Worm (Caenorhabditis elegans) whole organism, L4 larva: ENCODE results near the gene R04A9.1.
A peak's percentile ranks its signal among the peaks of the same experiment; 100 is the strongest.

ENCODE experiments used
- F10B5.3 ChIP-seq: sonication (generic microtip); optimal IDR thresholded peaks from 2 replicates; lab custom pipeline; 2016; ENCODE audit warnings: mild to moderate bottlenecking, missing genetic modification characterization, missing compliant biosample characterization
- F26F4.8 ChIP-seq: fragments of 200-800 bp; sonication (Bioruptor generic); conservative IDR thresholded peaks from 2 replicates; pipeline ENCODE4 v1.3.6; 2022; ENCODE audit warnings: missing genetic modification characterization, missing compliant biosample characterization
- F37D6.2 ChIP-seq: sonication (generic microtip); optimal IDR thresholded peaks from 2 replicates; lab custom pipeline; 2016; ENCODE audit warnings: mild to moderate bottlenecking, missing genetic modification characterization, missing compliant biosample characterization
- R02D3.7 ChIP-seq: fragments of 150-350 bp; sonication (generic microtip); optimal IDR thresholded peaks from 3 replicates; lab custom pipeline; 2014; ENCODE audit warnings: missing biosample characterization, missing genetic modification characterization
- Y105C5A.15 ChIP-seq: fragments of 200-800 bp; sonication (Bioruptor generic); IDR thresholded peaks from 2 replicates; pipeline ENCODE4 v1.3.6; 2022; ENCODE audit warnings: missing genetic modification characterization, missing compliant biosample characterization
- Y5F2A.4 ChIP-seq: fragments of 200-800 bp; sonication (Bioruptor generic); optimal IDR thresholded peaks from 2 replicates; lab custom pipeline; 2018; ENCODE audit warnings: mild to moderate bottlenecking, missing genetic modification characterization, missing compliant biosample characterization
- Y75B8A.6 ChIP-seq: fragments of 200-800 bp; sonication (Bioruptor generic); IDR thresholded peaks from 2 replicates; pipeline ENCODE4 v1.3.6; 2022; ENCODE audit warnings: missing genetic modification reagents, missing genetic modification characterization, missing compliant biosample characterization
- arid-1 ChIP-seq: fragments of 200-800 bp; sonication (Bioruptor generic); conservative IDR thresholded peaks from 2 replicates; pipeline ENCODE4 v1.3.6; 2022; ENCODE audit warnings: missing genetic modification reagents, missing genetic modification characterization, missing compliant biosample characterization
- ceh-28 ChIP-seq: fragments of 150-350 bp; optimal IDR thresholded peaks from 2 replicates; lab custom pipeline; 2014; ENCODE audit warnings: missing biosample characterization, missing genetic modification reagents, missing genetic modification characterization
- ceh-44 ChIP-seq: fragments of 200-800 bp; sonication (Bioruptor generic); IDR thresholded peaks from 2 replicates; pipeline ENCODE4 v1.3.6; 2022; ENCODE audit warnings: missing genetic modification reagents, missing genetic modification characterization, missing compliant biosample characterization
- ceh-62 ChIP-seq: sonication (generic microtip); optimal IDR thresholded peaks from 2 replicates; lab custom pipeline; 2017; ENCODE audit warnings: missing biosample characterization, missing genetic modification characterization
- ceh-82 ChIP-seq: sonication (generic microtip); optimal IDR thresholded peaks from 2 replicates; lab custom pipeline; 2017; ENCODE audit warnings: missing biosample characterization, missing genetic modification characterization
- ces-1 ChIP-seq: fragments of 150-350 bp; sonication (generic microtip); optimal IDR thresholded peaks from 4 replicates; lab custom pipeline; 2014; ENCODE audit warnings: missing biosample characterization, missing genetic modification reagents, missing genetic modification characterization
- daf-16 ChIP-seq, 3 experiments: sonication (generic microtip); optimal IDR thresholded peaks; 2 replicates each; lab custom pipeline; 2016 to 2017; ENCODE audit warnings: missing genetic modification characterization in 3 of 3, missing genetic modification reagents in 3 of 3, mild to moderate bottlenecking in 2 of 3, missing compliant biosample characterization in 2 of 3, missing biosample characterization in 1 of 3, moderate library complexity in 1 of 3
- dmd-8 ChIP-seq: fragments of 200-800 bp; sonication (Bioruptor generic); IDR thresholded peaks from 2 replicates; pipeline ENCODE4 v1.3.6; 2022; ENCODE audit warnings: missing genetic modification characterization, missing compliant biosample characterization
- dmd-9 ChIP-seq: fragments of 200-800 bp; sonication (Bioruptor generic); IDR thresholded peaks from 2 replicates; pipeline ENCODE4 v1.3.6; 2022; ENCODE audit warnings: missing genetic modification reagents, missing genetic modification characterization, missing compliant biosample characterization
- dpl-1 ChIP-seq: fragments of 150-350 bp; optimal IDR thresholded peaks from 2 replicates; lab custom pipeline; 2014; ENCODE audit warnings: missing biosample characterization, missing genetic modification reagents, missing genetic modification characterization
- dve-1 ChIP-seq: sonication (generic microtip); optimal IDR thresholded peaks from 2 replicates; lab custom pipeline; 2017; ENCODE audit warnings: antibody characterized with exemption, mild to moderate bottlenecking, missing genetic modification characterization, missing compliant biosample characterization; ENCODE audit not compliant: insufficient read depth
- egl-27 ChIP-seq: sonication (generic microtip); optimal IDR thresholded peaks from 3 replicates; lab custom pipeline; 2017; ENCODE audit warnings: missing biosample characterization, missing genetic modification reagents, missing genetic modification characterization
- gei-8 ChIP-seq: fragments of 200-800 bp; sonication (Bioruptor generic); optimal IDR thresholded peaks from 2 replicates; lab custom pipeline; 2018; ENCODE audit warnings: mild to moderate bottlenecking, missing genetic modification characterization, missing compliant biosample characterization
- jun-1 ChIP-seq: fragments of 150-350 bp; optimal IDR thresholded peaks from 2 replicates; lab custom pipeline; 2014; ENCODE audit warnings: missing biosample characterization, missing genetic modification reagents, missing genetic modification characterization
- lim-7 ChIP-seq: fragments of 200-800 bp; sonication (Bioruptor generic); IDR thresholded peaks from 2 replicates; pipeline ENCODE4 v1.3.6; 2022; ENCODE audit warnings: missing genetic modification characterization, missing compliant biosample characterization
- lin-13 ChIP-seq: fragments of 150-350 bp; optimal IDR thresholded peaks from 2 replicates; lab custom pipeline; 2014; ENCODE audit warnings: missing biosample characterization, missing genetic modification reagents, missing genetic modification characterization
- lin-15B ChIP-seq: fragments of 150-350 bp; sonication (generic microtip); optimal IDR thresholded peaks from 3 replicates; lab custom pipeline; 2014; ENCODE audit warnings: missing biosample characterization, missing genetic modification characterization
- lin-29 ChIP-seq: fragments of 200-800 bp; sonication (Bioruptor generic); IDR thresholded peaks from 2 replicates; pipeline ENCODE4 v1.3.6; 2022; ENCODE audit warnings: missing genetic modification reagents, missing genetic modification characterization, missing compliant biosample characterization
- lin-38 ChIP-seq: fragments of 200-800 bp; sonication (Bioruptor generic); IDR thresholded peaks from 2 replicates; pipeline ENCODE4 v1.3.6; 2022; ENCODE audit warnings: missing genetic modification reagents, missing genetic modification characterization, missing compliant biosample characterization
- madf-5 ChIP-seq, 2 experiments: fragments of 200-800 bp; sonication (Bioruptor generic); IDR thresholded peaks; 2 replicates each; pipeline ENCODE4 v1.3.6; 2022; ENCODE audit warnings: missing compliant biosample characterization in 2 of 2, missing genetic modification characterization in 2 of 2
- madf-9 ChIP-seq: fragments of 200-800 bp; sonication (Bioruptor generic); conservative IDR thresholded peaks from 2 replicates; pipeline ENCODE4 v1.3.6; 2022; ENCODE audit warnings: missing genetic modification reagents, missing genetic modification characterization, missing compliant biosample characterization
- mdl-1 ChIP-seq, 2 experiments: fragments of 150-350 bp in 1 of 2; sonication (generic microtip) in 1 of 2; optimal IDR thresholded peaks; 2 replicates each; lab custom pipeline; 2014 to 2017; ENCODE audit warnings: missing biosample characterization in 2 of 2, missing genetic modification characterization in 2 of 2
- mep-1 ChIP-seq: fragments of 150-350 bp; sonication (generic microtip); optimal IDR thresholded peaks from 3 replicates; lab custom pipeline; 2014; ENCODE audit warnings: missing biosample characterization, missing genetic modification characterization
- mes-2 ChIP-seq: sonication (generic microtip); optimal IDR thresholded peaks from 2 replicates; lab custom pipeline; 2016; ENCODE audit warnings: missing genotype, mild to moderate bottlenecking, missing genetic modification characterization, missing compliant biosample characterization; ENCODE audit not compliant: poor library complexity, severe bottlenecking
- mxl-2 ChIP-seq: fragments of 200-800 bp; sonication (Bioruptor generic); conservative IDR thresholded peaks from 2 replicates; pipeline ENCODE4 v1.3.6; 2022; ENCODE audit warnings: missing genetic modification reagents, missing genetic modification characterization, missing compliant biosample characterization
- nhr-10 ChIP-seq: fragments of 150-350 bp; optimal IDR thresholded peaks from 2 replicates; lab custom pipeline; 2014; ENCODE audit warnings: missing biosample characterization, missing genetic modification characterization
- nhr-102 ChIP-seq: sonication (generic microtip); optimal IDR thresholded peaks from 2 replicates; lab custom pipeline; 2016; ENCODE audit warnings: mild to moderate bottlenecking, missing genetic modification characterization, moderate library complexity, missing compliant biosample characterization
- nhr-237 ChIP-seq: sonication (generic microtip); optimal IDR thresholded peaks from 2 replicates; lab custom pipeline; 2017; ENCODE audit warnings: missing biosample characterization, missing genetic modification characterization
- nhr-25 ChIP-seq: sonication (generic microtip); optimal IDR thresholded peaks from 2 replicates; lab custom pipeline; 2017; ENCODE audit warnings: missing genetic modification characterization, mild to moderate bottlenecking, missing compliant biosample characterization, antibody characterized with exemption, moderate library complexity, borderline replicate concordance; ENCODE audit not compliant: insufficient read depth
- nhr-41 ChIP-seq: fragments of 200-800 bp; sonication (Bioruptor generic); IDR thresholded peaks from 2 replicates; pipeline ENCODE4 v1.3.6; 2022; ENCODE audit warnings: missing genetic modification reagents, missing genetic modification characterization, missing compliant biosample characterization
- nhr-42 ChIP-seq: fragments of 200-800 bp; sonication (Bioruptor generic); IDR thresholded peaks from 2 replicates; pipeline ENCODE4 v1.3.6; 2022; ENCODE audit warnings: missing genetic modification characterization, missing compliant biosample characterization
- nhr-6 ChIP-seq: fragments of 150-350 bp; optimal IDR thresholded peaks from 2 replicates; lab custom pipeline; 2014; ENCODE audit warnings: missing biosample characterization, missing genetic modification characterization
- nhr-76 ChIP-seq: fragments of 150-350 bp; optimal IDR thresholded peaks from 2 replicates; lab custom pipeline; 2014; ENCODE audit warnings: missing biosample characterization, missing genetic modification characterization
- nhr-77 ChIP-seq: fragments of 150-350 bp; optimal IDR thresholded peaks from 2 replicates; lab custom pipeline; 2014; ENCODE audit warnings: missing biosample characterization, missing genetic modification characterization
- php-3 ChIP-seq: fragments of 200-800 bp; sonication (Bioruptor generic); IDR thresholded peaks from 2 replicates; pipeline ENCODE4 v1.3.6; 2022; ENCODE audit warnings: missing genetic modification reagents, missing genetic modification characterization, missing compliant biosample characterization
- saeg-2 ChIP-seq: fragments of 200-800 bp; sonication (Bioruptor generic); IDR thresholded peaks from 2 replicates; pipeline ENCODE4 v1.3.6; 2022; ENCODE audit warnings: missing genetic modification reagents, missing genetic modification characterization, missing compliant biosample characterization
- sdz-12 ChIP-seq: fragments of 200-800 bp; sonication (Bioruptor generic); optimal IDR thresholded peaks from 2 replicates; lab custom pipeline; 2018; ENCODE audit warnings: mild to moderate bottlenecking, missing genetic modification characterization, missing compliant biosample characterization
- set-16 ChIP-seq: fragments of 200-800 bp; sonication (Bioruptor generic); IDR thresholded peaks from 2 replicates; pipeline ENCODE4 v1.3.6; 2022; ENCODE audit warnings: missing genetic modification reagents, missing genetic modification characterization, missing compliant biosample characterization
- skn-1 ChIP-seq: fragments of 150-350 bp; optimal IDR thresholded peaks from 2 replicates; lab custom pipeline; 2014; ENCODE audit warnings: missing biosample characterization, missing genetic modification characterization
- tra-1 ChIP-seq: fragments of 200-800 bp; sonication (Bioruptor generic); IDR thresholded peaks from 2 replicates; pipeline ENCODE4 v1.3.6; 2022; ENCODE audit warnings: missing genetic modification reagents, missing genetic modification characterization, missing compliant biosample characterization
- zag-1 ChIP-seq: fragments of 150-350 bp; optimal IDR thresholded peaks from 2 replicates; lab custom pipeline; 2014; ENCODE audit warnings: missing biosample characterization, missing genetic modification characterization
- zip-2 ChIP-seq: fragments of 150-350 bp; optimal IDR thresholded peaks from 2 replicates; lab custom pipeline; 2014; ENCODE audit warnings: missing biosample characterization, missing genetic modification characterization
- ztf-11 ChIP-seq: fragments of 150-350 bp; optimal IDR thresholded peaks from 2 replicates; lab custom pipeline; 2014; ENCODE audit warnings: missing biosample characterization, missing genetic modification characterization

Gene R04A9.1

DNA sequence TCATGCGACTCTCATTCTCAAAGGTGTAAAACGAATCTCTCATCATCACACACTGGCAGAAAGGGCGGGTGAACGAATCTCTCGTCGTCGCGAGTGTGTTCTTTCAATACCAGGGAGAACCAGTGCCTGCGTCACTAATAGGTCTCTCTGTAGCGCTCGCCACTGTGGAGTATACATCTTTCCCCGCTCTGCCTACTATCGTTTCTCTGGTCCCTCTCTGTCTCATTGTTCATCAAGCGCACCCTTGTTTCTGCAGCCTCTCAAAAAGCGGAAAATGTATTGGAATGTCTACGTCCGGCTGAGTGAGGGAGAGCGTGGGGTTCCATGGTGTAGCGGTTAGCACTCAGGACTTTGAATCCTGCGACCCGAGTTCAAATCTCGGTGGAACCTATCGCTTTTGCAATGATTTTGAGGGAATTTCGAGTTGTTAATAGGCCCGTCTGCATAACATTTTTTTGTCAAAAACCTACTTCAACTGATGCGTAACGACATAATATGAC is 5.4 kb downstream of the R04A9.1 start (continued):
- TF ChIP-seq F37D6.2 (tag; lab: Kevin White, UChicago) (peak; percentile 94), nhr-41 (no peak), nhr-102 (tag; lab: Kevin White, UChicago) (peak; percentile 96), nhr-6 (tag; lab: Kevin White, UChicago) (peak; percentile 88), arid-1 (peak; percentile 31; the same call in 1 of the 2 replicates), ceh-82 (no peak), ces-1 (GFP tag; lab: Kevin White, UChicago) (no peak), lin-13 (peak; percentile 72), php-3 (GFP tag; lab: Robert Waterston, UW) (peak; percentile 77), lin-15B (no peak), jun-1 (tag; lab: Kevin White, UChicago) (peak; percentile 91), Y105C5A.15 (no peak), nhr-25 (tag; lab: Kevin White, UChicago) (peak; percentile 75), set-16 (no peak; the same call in 1 of the 2 replicates), sdz-12 (GFP tag; lab: Kevin White, UChicago) (no peak), madf-9 (GFP tag; lab: Robert Waterston, UW) (peak; percentile 61; the same call in 1 of the 2 replicates), gei-8 (GFP tag; lab: Kevin White, UChicago) (peak; percentile 75), R02D3.7 (no peak), mep-1 (tag; lab: Kevin White, UChicago) (peak; percentile 97), ceh-44 (GFP tag; lab: Robert Waterston, UW) (no peak), egl-27 (tag; lab: Kevin White, UChicago) (no peak), dmd-8 (GFP tag; lab: Robert Waterston, UW) (peak; percentile 88), F26F4.8 (GFP tag; lab: Robert Waterston, UW) (peak; percentile 63; the same call in 1 of the 2 replicates), madf-5 (GFP tag; IDR thresholded peaks at IDR 0.05; lab: Robert Waterston, UW) (peak; percentile 40 to 78; a peak in 1 of 4 replicates), mes-2 (tag; lab: Kevin White, UChicago) (peak; percentile 83), skn-1 (no peak), daf-16 (GFP tag; optimal IDR thresholded peaks at IDR 0.05; lab: Kevin White, UChicago) (peak; percentile 77 to 88), daf-16 (tag; optimal IDR thresholded peaks at IDR 0.05; lab: Kevin White, UChicago) (peak; percentile 91), nhr-10 (tag; lab: Kevin White, UChicago) (peak; percentile 68), dve-1 (no peak), zip-2 (tag; lab: Kevin White, UChicago) (peak; percentile 82), Y5F2A.4 (GFP tag; lab: Kevin White, UChicago) (no peak), mxl-2 (GFP tag; lab: Robert Waterston, UW) (no peak), nhr-77 (peak; percentile 95), tra-1 (peak; percentile 79), Y75B8A.6 (GFP tag; lab: Robert Waterston, UW) (no peak), saeg-2 (no peak), nhr-237 (peak; percentile 45), lin-38 (GFP tag; lab: Robert Waterston, UW) (peak; percentile 76), nhr-42 (GFP tag; lab: Robert Waterston, UW) (peak; percentile 87), F10B5.3 (tag; lab: Kevin White, UChicago) (peak; percentile 88), dmd-9 (GFP tag; lab: Robert Waterston, UW) (peak; percentile 81), lim-7 (peak; percentile 87), nhr-76 (tag; lab: Kevin White, UChicago) (no peak), ceh-28 (tag; lab: Kevin White, UChicago) (peak; percentile 66), mdl-1 (tag; optimal IDR thresholded peaks at IDR 0.05; lab: Kevin White, UChicago) (peak; percentile 56 to 90), ceh-62 (tag; lab: Kevin White, UChicago) (no peak), zag-1 (tag; lab: Kevin White, UChicago) (peak; percentile 70), dpl-1 (GFP tag; lab: Kevin White, UChicago) (peak; percentile 60), ztf-11 (tag; lab: Kevin White, UChicago) (no peak), lin-29 (GFP tag; lab: Robert Waterston, UW) (peak; percentile 70)
